Fruit fly (Drosophila melanogaster) whole organism, adult: ENCODE measurements around the gene CG4239.

Experiments used
- CG12768 ChIP-seq: fragments of 200-800 bp; sonication (Bioruptor generic); optimal IDR thresholded peaks from 2 replicates; lab custom pipeline; 2017; ENCODE audit warnings: missing biosample characterization, missing genetic modification characterization, mild to moderate bottlenecking, moderate library complexity, missing genetic modification reagents
- CG14711 ChIP-seq: fragments of 200-800 bp; sonication (Bioruptor generic); optimal IDR thresholded peaks from 2 replicates; lab custom pipeline; 2018; ENCODE audit warnings: missing biosample characterization, mild to moderate bottlenecking, missing genetic modification characterization, moderate library complexity
- CG33017 ChIP-seq: fragments of 200-800 bp; sonication (Bioruptor generic); optimal IDR thresholded peaks from 2 replicates; lab custom pipeline; 2018; ENCODE audit warnings: missing biosample characterization, mild to moderate bottlenecking, missing genetic modification characterization, moderate library complexity
- CG7045 ChIP-seq: fragments of 200-800 bp; sonication (Bioruptor generic); optimal IDR thresholded peaks from 2 replicates; lab custom pipeline; 2017; ENCODE audit warnings: missing biosample characterization, mild to moderate bottlenecking, missing genetic modification characterization
- CG7101 ChIP-seq: fragments of 200-800 bp; sonication (Bioruptor generic); optimal IDR thresholded peaks from 2 replicates; lab custom pipeline; 2018; ENCODE audit warnings: missing biosample characterization, mild to moderate bottlenecking, missing genetic modification characterization, moderate library complexity
- Crg-1 ChIP-seq: fragments of 200-800 bp; sonication (Bioruptor generic); optimal IDR thresholded peaks from 2 replicates; lab custom pipeline; 2016; ENCODE audit warnings: missing biosample characterization, missing genetic modification characterization
- Hr96 ChIP-seq: fragments of 200-800 bp; sonication (Bioruptor generic); optimal IDR thresholded peaks from 2 replicates; lab custom pipeline; 2016; ENCODE audit warnings: missing biosample characterization, missing genetic modification characterization
- cic ChIP-seq: fragments of 200-800 bp; sonication (Bioruptor generic); optimal IDR thresholded peaks from 2 replicates; lab custom pipeline; 2017; ENCODE audit warnings: missing biosample characterization, mild to moderate bottlenecking, missing genetic modification characterization, moderate library complexity
- kay ChIP-seq: fragments of 200-800 bp; sonication (Bioruptor generic); peaks from one replicate; lab custom pipeline; 2016; ENCODE audit warnings: missing biosample characterization, missing genetic modification characterization, borderline replicate concordance
- ovo ChIP-seq: fragments of 200-800 bp; sonication (Bioruptor generic); optimal IDR thresholded peaks from 2 replicates; lab custom pipeline; 2016; ENCODE audit warnings: missing biosample characterization, missing genetic modification characterization
- tj ChIP-seq: fragments of 200-800 bp; sonication (Bioruptor generic); optimal IDR thresholded peaks from 3 replicates; lab custom pipeline; 2017; ENCODE audit warnings: missing biosample characterization, mild to moderate bottlenecking, missing genetic modification characterization, moderate library complexity
- toe ChIP-seq: fragments of 200-800 bp; sonication (Bioruptor generic); optimal IDR thresholded peaks from 2 replicates; lab custom pipeline; 2016; ENCODE audit warnings: missing biosample characterization, missing genetic modification characterization

DNA sequence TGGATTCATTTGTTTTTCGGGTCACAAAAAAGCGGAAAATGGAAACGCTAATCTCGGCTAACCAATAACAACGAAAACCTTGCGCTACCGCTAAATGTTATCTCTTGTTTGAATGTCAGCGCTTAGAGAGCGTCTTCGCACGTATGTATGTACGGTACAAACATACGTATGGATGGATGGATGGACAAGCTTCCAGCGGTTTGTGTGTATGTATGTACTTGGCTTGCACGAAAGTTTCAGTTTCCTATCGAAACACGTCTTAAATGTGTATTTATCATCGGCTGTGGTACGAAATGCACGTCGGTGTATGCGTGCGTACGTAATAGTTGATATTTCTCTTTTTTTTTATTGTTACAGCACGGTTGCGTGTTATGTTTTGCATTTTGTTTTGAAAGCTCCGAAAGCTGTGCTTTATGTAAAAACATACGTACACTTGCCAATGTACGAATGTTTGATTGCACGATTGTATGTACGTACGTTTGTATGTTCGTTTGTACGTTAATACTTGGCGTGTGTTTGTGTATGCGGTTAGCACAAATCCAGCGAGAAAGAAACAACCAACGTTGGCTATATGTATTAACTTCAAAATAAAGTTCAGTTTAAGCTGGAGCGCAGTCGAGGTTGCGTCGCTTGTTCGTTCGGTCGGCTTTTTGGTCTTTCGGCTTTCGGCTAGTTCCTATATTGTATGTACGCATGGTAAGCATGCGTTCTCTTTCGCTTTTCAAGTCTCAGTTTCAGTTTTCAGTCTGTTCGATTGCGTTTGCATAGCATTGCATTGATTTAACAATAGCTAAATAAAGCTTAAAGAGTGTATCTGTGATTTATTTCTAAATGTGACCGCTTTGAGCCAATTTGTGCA lies 12.4 kb upstream of the CG4239 start, which contains the start of gene Fur2:
- TF ChIP-seq CG33017 (tag; lab: Kevin White, UChicago) = no peak
- no peak for TF ChIP-seq Crg-1 (GFP tag; lab: Kevin White, UChicago)
- TF ChIP-seq toe (GFP tag; lab: Kevin White, UChicago) = no peak
- no peak for TF ChIP-seq Hr96 (GFP tag; lab: Kevin White, UChicago)
- TF ChIP-seq CG14711 (tag; lab: Kevin White, UChicago) = no peak
- TF ChIP-seq ovo (GFP tag; lab: Kevin White, UChicago) = no peak
- no peak for TF ChIP-seq CG7045
- TF ChIP-seq cic (GFP tag; lab: Kevin White, UChicago) = no peak
- TF ChIP-seq CG12768 (GFP tag; lab: Kevin White, UChicago) = no peak
- peak; percentile 36 for TF ChIP-seq tj
- TF ChIP-seq kay = peak; percentile 41
- no peak for TF ChIP-seq CG7101 (tag; lab: Kevin White, UChicago)
